Worm (Caenorhabditis elegans) whole organism, L4 larva: ENCODE measurements around the gene hyl-1.
A peak's percentile ranks its signal among the peaks of the same experiment; 100 is the strongest.

Source experiments
- F10B5.3 ChIP-seq: sonication (generic microtip); optimal IDR thresholded peaks from 2 replicates; lab custom pipeline; 2016; ENCODE audit warnings: mild to moderate bottlenecking, missing genetic modification characterization, missing compliant biosample characterization
- F37D6.2 ChIP-seq: sonication (generic microtip); optimal IDR thresholded peaks from 2 replicates; lab custom pipeline; 2016; ENCODE audit warnings: mild to moderate bottlenecking, missing genetic modification characterization, missing compliant biosample characterization
- T20F7.1 ChIP-seq: fragments of 200-800 bp; sonication (Bioruptor generic); optimal IDR thresholded peaks from 2 replicates; lab custom pipeline; 2018; ENCODE audit warnings: mild to moderate bottlenecking, missing genetic modification characterization, missing compliant biosample characterization
- aha-1 ChIP-seq: fragments of 150-350 bp; peaks from one replicate; lab custom pipeline; 2014; ENCODE audit warnings: missing biosample characterization, missing genetic modification characterization
- arid-1 ChIP-seq: fragments of 200-800 bp; sonication (Bioruptor generic); conservative IDR thresholded peaks from 2 replicates; pipeline ENCODE4 v1.3.6; 2022; ENCODE audit warnings: missing genetic modification reagents, missing genetic modification characterization, missing compliant biosample characterization
- attf-4 ChIP-seq: sonication (generic microtip); optimal IDR thresholded peaks from 3 replicates; lab custom pipeline; 2017; ENCODE audit warnings: missing biosample characterization, missing genetic modification characterization
- ceh-62 ChIP-seq: sonication (generic microtip); optimal IDR thresholded peaks from 2 replicates; lab custom pipeline; 2017; ENCODE audit warnings: missing biosample characterization, missing genetic modification characterization
- daf-16 ChIP-seq, 3 experiments: sonication (generic microtip); optimal IDR thresholded peaks; 2 replicates each; lab custom pipeline; 2016 to 2017; ENCODE audit warnings: missing genetic modification characterization in 3 of 3, missing genetic modification reagents in 3 of 3, mild to moderate bottlenecking in 2 of 3, missing compliant biosample characterization in 2 of 3, missing biosample characterization in 1 of 3, moderate library complexity in 1 of 3
- daf-8 ChIP-seq: fragments of 200-800 bp; sonication (Bioruptor generic); IDR thresholded peaks from 2 replicates; pipeline ENCODE4 v1.3.6; 2022; ENCODE audit warnings: missing genetic modification characterization, missing compliant biosample characterization
- dmd-6 ChIP-seq: fragments of 200-800 bp; sonication (Bioruptor generic); IDR thresholded peaks from 2 replicates; pipeline ENCODE4 v1.3.6; 2022; ENCODE audit warnings: missing genetic modification reagents, missing genetic modification characterization, missing compliant biosample characterization
- dpl-1 ChIP-seq: fragments of 150-350 bp; optimal IDR thresholded peaks from 2 replicates; lab custom pipeline; 2014; ENCODE audit warnings: missing biosample characterization, missing genetic modification reagents, missing genetic modification characterization
- dve-1 ChIP-seq: sonication (generic microtip); optimal IDR thresholded peaks from 2 replicates; lab custom pipeline; 2017; ENCODE audit warnings: antibody characterized with exemption, mild to moderate bottlenecking, missing genetic modification characterization, missing compliant biosample characterization; ENCODE audit not compliant: insufficient read depth
- fos-1 ChIP-seq: fragments of 150-350 bp; optimal IDR thresholded peaks from 2 replicates; lab custom pipeline; 2014; ENCODE audit warnings: missing biosample characterization, missing genetic modification characterization
- gei-8 ChIP-seq: fragments of 200-800 bp; sonication (Bioruptor generic); optimal IDR thresholded peaks from 2 replicates; lab custom pipeline; 2018; ENCODE audit warnings: mild to moderate bottlenecking, missing genetic modification characterization, missing compliant biosample characterization
- hif-1 ChIP-seq, 2 experiments: sonication (generic microtip); optimal IDR thresholded peaks; 2 replicates each; lab custom pipeline; 2016 to 2017; ENCODE audit warnings: missing compliant biosample characterization in 2 of 2, missing genetic modification characterization in 2 of 2, missing genetic modification reagents in 2 of 2, missing genotype in 2 of 2, mild to moderate bottlenecking in 1 of 2
- hlh-11 ChIP-seq: fragments of 200-800 bp; sonication (Bioruptor generic); optimal IDR thresholded peaks from 2 replicates; lab custom pipeline; 2018; ENCODE audit warnings: mild to moderate bottlenecking, missing genetic modification characterization, missing compliant biosample characterization
- hlh-30 ChIP-seq: sonication (generic microtip); optimal IDR thresholded peaks from 2 replicates; lab custom pipeline; 2017; ENCODE audit warnings: antibody characterized with exemption, mild to moderate bottlenecking, missing genetic modification characterization, missing compliant biosample characterization; ENCODE audit not compliant: insufficient read depth
- lin-1 ChIP-seq: fragments of 200-800 bp; sonication (Bioruptor generic); IDR thresholded peaks from 2 replicates; pipeline ENCODE4 v1.3.6; 2022; ENCODE audit warnings: missing genetic modification reagents, missing genetic modification characterization, missing compliant biosample characterization
- lin-13 ChIP-seq: fragments of 150-350 bp; optimal IDR thresholded peaks from 2 replicates; lab custom pipeline; 2014; ENCODE audit warnings: missing biosample characterization, missing genetic modification reagents, missing genetic modification characterization
- lin-29 ChIP-seq: fragments of 200-800 bp; sonication (Bioruptor generic); IDR thresholded peaks from 2 replicates; pipeline ENCODE4 v1.3.6; 2022; ENCODE audit warnings: missing genetic modification reagents, missing genetic modification characterization, missing compliant biosample characterization
- lsy-2 ChIP-seq, 2 experiments: fragments of 150-350 bp in 1 of 2; sonication (generic microtip) in 1 of 2; optimal IDR thresholded peaks; 2 replicates each; lab custom pipeline; 2014 to 2017; ENCODE audit warnings: missing biosample characterization in 2 of 2, missing genetic modification characterization in 2 of 2
- mdl-1 ChIP-seq, 2 experiments: fragments of 150-350 bp in 1 of 2; sonication (generic microtip) in 1 of 2; optimal IDR thresholded peaks; 2 replicates each; lab custom pipeline; 2014 to 2017; ENCODE audit warnings: missing biosample characterization in 2 of 2, missing genetic modification characterization in 2 of 2
- mep-1 ChIP-seq: fragments of 150-350 bp; sonication (generic microtip); optimal IDR thresholded peaks from 3 replicates; lab custom pipeline; 2014; ENCODE audit warnings: missing biosample characterization, missing genetic modification characterization
- mes-2 ChIP-seq: sonication (generic microtip); optimal IDR thresholded peaks from 2 replicates; lab custom pipeline; 2016; ENCODE audit warnings: missing genotype, mild to moderate bottlenecking, missing genetic modification characterization, missing compliant biosample characterization; ENCODE audit not compliant: poor library complexity, severe bottlenecking
- mxl-3 ChIP-seq: fragments of 200-800 bp; sonication (Bioruptor generic); optimal IDR thresholded peaks from 2 replicates; lab custom pipeline; 2018; ENCODE audit warnings: mild to moderate bottlenecking, missing genetic modification characterization, missing compliant biosample characterization
- nhr-10 ChIP-seq: fragments of 150-350 bp; optimal IDR thresholded peaks from 2 replicates; lab custom pipeline; 2014; ENCODE audit warnings: missing biosample characterization, missing genetic modification characterization
- nhr-102 ChIP-seq: sonication (generic microtip); optimal IDR thresholded peaks from 2 replicates; lab custom pipeline; 2016; ENCODE audit warnings: mild to moderate bottlenecking, missing genetic modification characterization, moderate library complexity, missing compliant biosample characterization
- nhr-25 ChIP-seq: sonication (generic microtip); optimal IDR thresholded peaks from 2 replicates; lab custom pipeline; 2017; ENCODE audit warnings: missing genetic modification characterization, mild to moderate bottlenecking, missing compliant biosample characterization, antibody characterized with exemption, moderate library complexity, borderline replicate concordance; ENCODE audit not compliant: insufficient read depth
- nhr-28 ChIP-seq: fragments of 150-350 bp; optimal IDR thresholded peaks from 2 replicates; lab custom pipeline; 2014; ENCODE audit warnings: missing biosample characterization, missing genetic modification characterization
- nhr-42 ChIP-seq: fragments of 200-800 bp; sonication (Bioruptor generic); IDR thresholded peaks from 2 replicates; pipeline ENCODE4 v1.3.6; 2022; ENCODE audit warnings: missing genetic modification characterization, missing compliant biosample characterization
- nhr-48 ChIP-seq: sonication (generic microtip); optimal IDR thresholded peaks from 2 replicates; lab custom pipeline; 2016; ENCODE audit warnings: mild to moderate bottlenecking, missing genetic modification characterization, missing compliant biosample characterization
- nhr-6 ChIP-seq: fragments of 150-350 bp; optimal IDR thresholded peaks from 2 replicates; lab custom pipeline; 2014; ENCODE audit warnings: missing biosample characterization, missing genetic modification characterization
- nhr-77 ChIP-seq: fragments of 150-350 bp; optimal IDR thresholded peaks from 2 replicates; lab custom pipeline; 2014; ENCODE audit warnings: missing biosample characterization, missing genetic modification characterization
- pha-4 ChIP-seq, 2 experiments: fragments of 150-350 bp in 1 of 2; fragments of 200-800 bp in 1 of 2; sonication (Bioruptor generic) in 1 of 2; IDR thresholded peaks in 1 of 2; optimal IDR thresholded peaks in 1 of 2; 2 replicates each; pipeline versions ENCODE4 v1.3.6 to Lab custom; 2014 to 2022; ENCODE audit warnings: missing genetic modification characterization in 2 of 2, missing genetic modification reagents in 2 of 2, missing biosample characterization in 1 of 2, missing compliant biosample characterization in 1 of 2
- php-3 ChIP-seq: fragments of 200-800 bp; sonication (Bioruptor generic); IDR thresholded peaks from 2 replicates; pipeline ENCODE4 v1.3.6; 2022; ENCODE audit warnings: missing genetic modification reagents, missing genetic modification characterization, missing compliant biosample characterization
- pqm-1 ChIP-seq: sonication (generic microtip); optimal IDR thresholded peaks from 2 replicates; lab custom pipeline; 2017; ENCODE audit warnings: missing biosample characterization, missing genetic modification characterization
- rbr-2 ChIP-seq: sonication (generic microtip); optimal IDR thresholded peaks from 2 replicates; lab custom pipeline; 2016; ENCODE audit warnings: missing genotype, missing genetic modification characterization, missing compliant biosample characterization
- tra-1 ChIP-seq: fragments of 200-800 bp; sonication (Bioruptor generic); IDR thresholded peaks from 2 replicates; pipeline ENCODE4 v1.3.6; 2022; ENCODE audit warnings: missing genetic modification reagents, missing genetic modification characterization, missing compliant biosample characterization
- unc-62 ChIP-seq, 3 experiments: fragments of 150-350 bp in 1 of 3; sonication (generic microtip); optimal IDR thresholded peaks in 2 of 3; peaks in 1 of 3; 1 replicate in 1 of 3; 2 replicates in 2 of 3; lab custom pipeline; 2014 to 2017; ENCODE audit warnings: missing biosample characterization in 3 of 3, missing genetic modification characterization in 3 of 3, missing genetic modification reagents in 3 of 3, missing genotype in 1 of 3
- vab-7 ChIP-seq: fragments of 200-800 bp; sonication (Bioruptor generic); IDR thresholded peaks from 2 replicates; pipeline ENCODE4 v1.3.6; 2022; ENCODE audit warnings: missing genetic modification reagents, missing genetic modification characterization, missing compliant biosample characterization
- ztf-11 ChIP-seq: fragments of 150-350 bp; optimal IDR thresholded peaks from 2 replicates; lab custom pipeline; 2014; ENCODE audit warnings: missing biosample characterization, missing genetic modification characterization

The hyl-1 gene

ce11 chrIV:8585076-8586033 is 46.4 kb downstream of the hyl-1 start, which contains the start of gene catp-7:
Gene catp-7 (plus strand): TSS chrIV:8585983.
- TF ChIP-seq mep-1 (no peak), nhr-48 (tag; lab: Kevin White, UChicago) (peak; percentile 39), lin-29 (GFP tag; lab: Robert Waterston, UW) (no peak), dve-1 (peak; percentile 64), nhr-42 (GFP tag; lab: Robert Waterston, UW) (no peak), T20F7.1 (peak; percentile 36), nhr-102 (peak; percentile 58), mes-2 (tag; lab: Kevin White, UChicago) (peak; percentile 3), daf-16 (GFP tag; optimal IDR thresholded peaks at IDR 0.05; lab: Kevin White, UChicago) (no peak), daf-16 (tag; optimal IDR thresholded peaks at IDR 0.05; lab: Kevin White, UChicago) (peak; percentile 88), tra-1 (GFP tag; lab: Robert Waterston, UW) (0 out of 2 replicates have a peak, but pooled peaks have one; percentile 6), php-3 (no peak; the same call in 1 of the 2 replicates), aha-1 (tag; lab: Kevin White, UChicago) (peak; percentile 38), hlh-30 (tag; lab: Kevin White, UChicago) (peak; percentile 69), lsy-2 (tag; optimal IDR thresholded peaks at IDR 0.05; lab: Kevin White, UChicago) (no peak), nhr-28 (tag; lab: Kevin White, UChicago) (peak; percentile 94), pqm-1 (tag; lab: Kevin White, UChicago) (peak; percentile 65), nhr-10 (tag; lab: Kevin White, UChicago) (peak; percentile 74), nhr-77 (tag; lab: Kevin White, UChicago) (peak; percentile 1), lin-1 (GFP tag; lab: Robert Waterston, UW) (peak; percentile 11; the same call in 1 of the 2 replicates), daf-8 (GFP tag; lab: Robert Waterston, UW) (no peak), hif-1 (tag; optimal IDR thresholded peaks at IDR 0.05; lab: Kevin White, UChicago) (peak in 1 of 2 experiments; percentile 33), hlh-11 (tag; lab: Kevin White, UChicago) (peak; percentile 77)

DNA sequence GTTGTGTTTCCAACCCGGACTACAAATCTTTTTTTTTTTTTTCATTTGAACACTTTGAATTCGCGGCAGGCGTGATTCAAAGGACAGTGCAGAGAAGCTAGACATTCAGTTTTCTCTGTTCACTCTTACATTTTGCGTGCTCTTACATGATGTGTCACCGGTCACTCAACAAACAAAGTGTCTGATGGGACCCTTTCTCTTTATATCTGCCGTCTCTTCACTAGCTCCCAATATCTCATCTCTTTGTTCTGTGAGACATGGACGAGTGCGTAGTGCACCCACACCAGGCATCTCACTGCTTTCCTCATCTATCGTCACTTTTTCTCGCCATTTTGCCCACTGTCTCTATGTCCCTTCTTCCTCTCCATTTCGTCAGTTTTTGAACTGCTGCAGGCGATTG is 48.1 kb downstream of the hyl-1 start:
- TF ChIP-seq F10B5.3 (tag; lab: Kevin White, UChicago) (no peak), rbr-2 (peak; percentile 71), attf-4 (tag; lab: Kevin White, UChicago) (peak; percentile 58), ztf-11 (tag; lab: Kevin White, UChicago) (no peak), daf-16 (GFP tag; optimal IDR thresholded peaks at IDR 0.05; lab: Kevin White, UChicago) (peak in 1 of 2 experiments; percentile 20), daf-16 (tag; optimal IDR thresholded peaks at IDR 0.05; lab: Kevin White, UChicago) (peak; percentile 10), dve-1 (peak; percentile 33), nhr-28 (tag; lab: Kevin White, UChicago) (peak; percentile 55), php-3 (0 out of 2 replicates have a peak, but pooled peaks have one; percentile 12), nhr-102 (peak; percentile 21), hlh-30 (tag; lab: Kevin White, UChicago) (peak; percentile 50), fos-1 (tag; lab: Kevin White, UChicago) (no peak), pha-4 (GFP tag; IDR thresholded peaks at IDR 0.05; lab: Robert Waterston, UW) (no peak), pha-4 (tag; optimal IDR thresholded peaks at IDR 0.05; lab: Kevin White, UChicago) (peak; percentile 40), mxl-3 (GFP tag; lab: Kevin White, UChicago) (peak; percentile 29), nhr-6 (tag; lab: Kevin White, UChicago) (peak; percentile 10), nhr-48 (tag; lab: Kevin White, UChicago) (peak; percentile 92), hlh-11 (tag; lab: Kevin White, UChicago) (peak; percentile 71), hif-1 (tag; optimal IDR thresholded peaks at IDR 0.05; lab: Kevin White, UChicago) (peak in 1 of 2 experiments; percentile 23), vab-7 (0 out of 2 replicates have a peak, but pooled peaks have one; percentile 31), nhr-25 (tag; lab: Kevin White, UChicago) (peak; percentile 9), F37D6.2 (tag; lab: Kevin White, UChicago) (no peak), lsy-2 (tag; optimal IDR thresholded peaks at IDR 0.05; lab: Kevin White, UChicago) (peak; percentile 30 to 51), aha-1 (tag; lab: Kevin White, UChicago) (peak; percentile 89), unc-62 (GFP tag; optimal IDR thresholded peaks at IDR 0.05 in 1 of 2; lab: Kevin White, UChicago) (peak in 1 of 2 experiments; percentile 84), unc-62 (tag; optimal IDR thresholded peaks at IDR 0.05; lab: Kevin White, UChicago) (peak; percentile 48), arid-1 (GFP tag; lab: Robert Waterston, UW) (no peak), dpl-1 (peak; percentile 54), mep-1 (peak; percentile 75), dmd-6 (GFP tag; lab: Robert Waterston, UW) (peak; percentile 53), lin-13 (GFP tag; lab: Kevin White, UChicago) (peak; percentile 50), gei-8 (GFP tag; lab: Kevin White, UChicago) (no peak), ceh-62 (tag; lab: Kevin White, UChicago) (no peak), mdl-1 (tag; optimal IDR thresholded peaks at IDR 0.05; lab: Kevin White, UChicago) (peak in 1 of 2 experiments; percentile 26)
